Fruit fly (Drosophila melanogaster): Measurements from ENCODE around the gene CG32241.

CG32241 gene

dm6 chr3L:4428918-4429546 is 37.4 kb downstream of the CG32241 start, which contains the start of gene nAChRbeta1:
TSS of gene nAChRbeta1 (plus strand) at chr3L:4429349.
- no peak for TF ChIP-seq Ets98B (GFP tag; IDR thresholded peaks at IDR 0.05)
- TF ChIP-seq Pif1B (GFP tag; optimal IDR thresholded peaks at IDR 0.05), result no peak
- no peak for TF ChIP-seq CG4496 (GFP tag; IDR thresholded peaks at IDR 0.05)
- TF ChIP-seq CG8159 (tag; optimal IDR thresholded peaks at IDR 0.05), result no peak
- TF ChIP-seq Pif1A (GFP tag; optimal IDR thresholded peaks at IDR 0.05), result no peak

dm6 chr3L:4426581-4426980 is 39.8 kb downstream of the CG32241 start:
- TF ChIP-seq CG14655 (GFP tag; optimal IDR thresholded peaks at IDR 0.05), result no peak
- no peak for TF ChIP-seq CG9948 (tag; optimal IDR thresholded peaks at IDR 0.05)
- TF ChIP-seq CG8159 (tag; optimal IDR thresholded peaks at IDR 0.05), result no peak
- TF ChIP-seq CG34367 (tag; optimal IDR thresholded peaks at IDR 0.05), result no peak
- no peak for TF ChIP-seq CG17806 (tag; optimal IDR thresholded peaks at IDR 0.05)

- no peak for TF ChIP-seq Pif1B (GFP tag; optimal IDR thresholded peaks at IDR 0.05)
- 0 out of 3 replicates have a peak, but pooled peaks have one; percentile 10 for TF ChIP-seq CG4496 (GFP tag; IDR thresholded peaks at IDR 0.05)
- peak; percentile 56 for TF ChIP-seq CG14655 (GFP tag; optimal IDR thresholded peaks at IDR 0.05)
These were observed 45.1 kb downstream of the CG32241 start, which contains the start of gene CG15020 for dm6 chr3L:4421362-4421761. TSS of gene CG15020 (plus strand) at chr3L:4421662.

dm6 chr3L:4417543-4417942 is 48.9 kb downstream of the CG32241 start:
- no peak for TF ChIP-seq Snoo (tag; optimal IDR thresholded peaks at IDR 0.05)
- no peak for TF ChIP-seq EcR (GFP tag; optimal IDR thresholded peaks at IDR 0.05)
- TF ChIP-seq fd96Ca (GFP tag; IDR thresholded peaks at IDR 0.05), result peak; percentile 46; the same call in 1 of the 3 replicates
- TF ChIP-seq CG17806 (tag; optimal IDR thresholded peaks at IDR 0.05), result no peak

DNA sequence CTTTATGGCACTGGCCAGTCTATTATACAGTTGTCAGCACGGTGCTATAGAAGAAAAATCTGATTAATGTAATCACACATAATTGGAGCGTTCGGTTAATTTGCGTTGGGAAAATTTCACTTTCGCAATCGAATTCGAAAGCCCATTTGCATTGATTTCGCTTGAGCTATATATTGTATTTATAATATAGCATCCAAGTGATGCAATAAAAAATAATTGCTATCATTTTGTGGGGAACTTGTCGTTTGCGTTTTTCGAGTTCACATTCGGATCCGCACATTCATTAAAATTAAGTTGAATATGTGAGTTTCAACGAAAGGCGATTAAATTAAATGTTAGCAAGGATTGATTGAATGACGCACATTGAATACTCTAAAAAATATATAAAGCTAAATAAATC is 49.4 kb downstream of the CG32241 start:
- TF ChIP-seq CG9948 (tag; optimal IDR thresholded peaks at IDR 0.05), result no peak
- no peak for TF ChIP-seq CG10348 (GFP tag; IDR thresholded peaks at IDR 0.05)
- TF ChIP-seq D1 (tag; optimal IDR thresholded peaks at IDR 0.05), result no peak
- no peak for TF ChIP-seq gl (tag; optimal IDR thresholded peaks at IDR 0.05)
- no peak for TF ChIP-seq CG8159 (tag; optimal IDR thresholded peaks at IDR 0.05)
- no peak for TF ChIP-seq fd96Ca (GFP tag; IDR thresholded peaks at IDR 0.05)
- TF ChIP-seq CG15710 (tag; optimal IDR thresholded peaks at IDR 0.05), result no peak
- TF ChIP-seq Ets98B (GFP tag; IDR thresholded peaks at IDR 0.05), result no peak
- TF ChIP-seq CG32121 (GFP tag; IDR thresholded peaks at IDR 0.05), result no peak
- TF ChIP-seq CG8301 (tag; optimal IDR thresholded peaks at IDR 0.05), result no peak
- no peak for TF ChIP-seq CG34367 (tag; optimal IDR thresholded peaks at IDR 0.05)
- TF ChIP-seq CG17806 (tag; optimal IDR thresholded peaks at IDR 0.05), result no peak
- TF ChIP-seq Pif1B (GFP tag; optimal IDR thresholded peaks at IDR 0.05), result no peak
- TF ChIP-seq CG14655 (GFP tag; optimal IDR thresholded peaks at IDR 0.05), result no peak
- no peak for TF ChIP-seq Pif1A (GFP tag; optimal IDR thresholded peaks at IDR 0.05)

DNA sequence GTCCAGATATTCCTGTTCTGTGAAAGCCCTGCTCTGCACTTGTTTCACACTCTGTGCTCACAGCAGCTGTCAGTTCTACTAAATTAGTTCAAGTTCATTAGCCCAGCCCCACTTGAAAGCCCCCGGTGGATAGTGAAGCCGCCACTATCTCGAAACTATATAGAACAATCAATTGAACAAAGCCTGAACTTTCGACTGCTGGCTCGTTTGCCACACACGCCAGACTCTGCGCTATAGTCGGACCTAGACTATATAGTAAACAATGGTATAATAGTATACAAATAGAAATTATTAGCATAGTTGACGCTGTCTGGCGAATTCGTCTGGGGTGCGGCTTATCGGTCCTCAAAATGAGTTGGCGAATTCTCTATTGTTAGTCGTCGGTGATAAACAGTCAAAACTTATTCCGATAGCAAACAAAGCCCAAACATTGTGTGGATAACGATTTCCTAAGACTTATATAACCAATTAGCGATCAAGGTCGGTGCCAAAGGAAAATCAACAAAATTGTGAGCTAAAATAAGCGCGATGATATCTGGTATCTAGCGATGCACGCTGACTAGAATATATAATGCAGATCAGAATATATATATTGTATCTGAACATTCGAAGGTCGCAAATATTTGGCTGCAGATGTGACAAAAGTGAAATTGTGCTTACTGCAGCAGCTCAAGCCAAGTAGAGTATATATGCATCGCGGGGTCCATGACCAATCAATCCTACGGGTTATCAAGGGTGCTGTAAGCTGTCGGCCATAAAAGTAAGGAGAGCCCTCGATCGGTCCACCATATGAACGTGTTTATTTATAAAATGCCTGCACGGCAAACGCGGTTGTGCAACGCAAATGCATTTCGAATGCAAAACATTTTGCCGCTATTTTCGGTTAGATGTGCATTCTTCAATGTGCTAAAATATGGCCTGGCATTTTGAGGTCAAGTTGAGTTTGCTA is 50.8 kb downstream of the CG32241 start:
- 0 out of 3 replicates have a peak, but pooled peaks have one; percentile 14 for TF ChIP-seq fd96Ca (GFP tag; IDR thresholded peaks at IDR 0.05)
- TF ChIP-seq CG34367 (tag; optimal IDR thresholded peaks at IDR 0.05), result no peak
- TF ChIP-seq EcR (GFP tag; optimal IDR thresholded peaks at IDR 0.05), result peak; percentile 60

Measured in whole organism, pupa.